Fruit fly (Drosophila melanogaster) Kc167 (cell line): Measurements from ENCODE around the gene nxf4.

ENCODE experiments used
- Myc ChIP-seq: fragments of >200 bp; optimal IDR thresholded peaks from 2 replicates; lab custom pipeline; 2017; ENCODE audit warnings: missing external identifiers
- ttk ChIP-seq: sonication (Bioruptor generic); optimal IDR thresholded peaks from 2 replicates; lab custom pipeline; 2017; ENCODE audit warnings: missing external identifiers

- TF ChIP-seq ttk (lab: Kevin White, UChicago) (no peak), Myc (lab: Kevin White, UChicago) (no peak)
Observed at dm6 chr3R:7322549-7322948, 24.0 kb upstream of the nxf4 start.
